Worm (Caenorhabditis elegans): ENCODE results near the gene gad-1.

gad-1 gene

ce11 chrV:6433446-6434178 lies at the start of gene gad-1, which contains the start of gene erfa-1:
Gene gad-1 (minus strand): TSS chrV:6433496.
Gene erfa-1 (plus strand): TSS chrV:6434128.
- no peak for TF ChIP-seq fos-1 (tag; optimal IDR thresholded peaks at IDR 0.05)
- peak; percentile 66 for TF ChIP-seq unc-130 (tag; optimal IDR thresholded peaks at IDR 0.05)
- peak; percentile 72 for TF ChIP-seq C16A3.4 (tag; optimal IDR thresholded peaks at IDR 0.05)
- TF ChIP-seq swsn-7 (tag; optimal IDR thresholded peaks at IDR 0.05), result peak; percentile 36
- peak; percentile 66 for TF ChIP-seq skn-1 (tag; optimal IDR thresholded peaks at IDR 0.05)
- TF ChIP-seq fkh-8 (tag; optimal IDR thresholded peaks at IDR 0.05), result peak; percentile 44
- TF ChIP-seq xbp-1 (tag; optimal IDR thresholded peaks at IDR 0.05), result peak; percentile 38
- TF ChIP-seq dsc-1 (tag; optimal IDR thresholded peaks at IDR 0.05), result no peak
- peak; percentile 76 for TF ChIP-seq ceh-90 (tag; optimal IDR thresholded peaks at IDR 0.05)
- peak; percentile 56 for TF ChIP-seq F16B12.6 (tag; optimal IDR thresholded peaks at IDR 0.05)
- peak in 1 of 3 experiments; percentile 80 for TF ChIP-seq ceh-82 (tag; optimal IDR thresholded peaks at IDR 0.05)
- TF ChIP-seq lin-13 (GFP tag; optimal IDR thresholded peaks at IDR 0.05), result peak; percentile 30
- no peak for TF ChIP-seq efl-3 (GFP tag; optimal IDR thresholded peaks at IDR 0.05)
- TF ChIP-seq nhr-11 (tag; optimal IDR thresholded peaks at IDR 0.05), result no peak
- TF ChIP-seq snpc-4 (tag; optimal IDR thresholded peaks at IDR 0.05), result no peak
- no peak for TF ChIP-seq nhr-77 (tag; optimal IDR thresholded peaks at IDR 0.05)
- TF ChIP-seq lin-14 (GFP tag; optimal IDR thresholded peaks at IDR 0.05), result peak; percentile 69
- no peak for TF ChIP-seq elt-2 (tag; optimal IDR thresholded peaks at IDR 0.05)
- TF ChIP-seq nhr-28 (tag; optimal IDR thresholded peaks at IDR 0.05), result no peak
- TF ChIP-seq mef-2 (tag; optimal IDR thresholded peaks at IDR 0.05), result no peak
- TF ChIP-seq nhr-71 (tag; optimal IDR thresholded peaks at IDR 0.05), result peak; percentile 72
- no peak for TF ChIP-seq unc-62 (GFP tag; optimal IDR thresholded peaks at IDR 0.05)
- no peak for TF ChIP-seq ets-5 (GFP tag; IDR thresholded peaks at IDR 0.05)
- peak; percentile 74 to 82 for TF ChIP-seq lin-35 (GFP tag; optimal IDR thresholded peaks at IDR 0.05)
- no peak for TF ChIP-seq egl-13 (tag; optimal IDR thresholded peaks at IDR 0.05)
- TF ChIP-seq unc-30 (tag; optimal IDR thresholded peaks at IDR 0.05), result no peak
- TF ChIP-seq sup-37 (GFP tag; optimal IDR thresholded peaks at IDR 0.05), result no peak
- no peak for TF ChIP-seq nhr-76 (tag; optimal IDR thresholded peaks at IDR 0.05)
- TF ChIP-seq alr-1 (tag; optimal IDR thresholded peaks at IDR 0.05; ENCODE audit: borderline replicate concordance), result no peak
- TF ChIP-seq nhr-84 (tag; optimal IDR thresholded peaks at IDR 0.05), result no peak
- TF ChIP-seq vab-15 (tag; optimal IDR thresholded peaks at IDR 0.05), result no peak
- no peak for TF ChIP-seq mab-9 (GFP tag; IDR thresholded peaks at IDR 0.05)
- TF ChIP-seq nhr-12 (tag; optimal IDR thresholded peaks at IDR 0.05), result no peak
- TF ChIP-seq zag-1 (tag; optimal IDR thresholded peaks at IDR 0.05), result no peak
- TF ChIP-seq rnt-1 (tag; optimal IDR thresholded peaks at IDR 0.05), result peak; percentile 87
- no peak for TF ChIP-seq ama-1 (optimal IDR thresholded peaks at IDR 0.05)
- no peak for TF ChIP-seq C04F5.9 (tag; optimal IDR thresholded peaks at IDR 0.05)
- TF ChIP-seq ces-1 (GFP tag; optimal IDR thresholded peaks at IDR 0.05), result no peak
- TF ChIP-seq blmp-1 (tag; optimal IDR thresholded peaks at IDR 0.05), result peak; percentile 47
- no peak for TF ChIP-seq zip-4 (GFP tag; optimal IDR thresholded peaks at IDR 0.05)
- no peak for TF ChIP-seq C34B4.2 (tag; optimal IDR thresholded peaks at IDR 0.05)
- peak in 1 of 2 experiments; percentile 32 for TF ChIP-seq mdl-1 (tag; optimal IDR thresholded peaks at IDR 0.05)
- no peak for TF ChIP-seq pqm-1 (tag; optimal IDR thresholded peaks at IDR 0.05)
- peak in 1 of 6 experiments; percentile 36 for TF ChIP-seq elt-3 (tag; optimal IDR thresholded peaks at IDR 0.05)
- peak; percentile 74 for TF ChIP-seq nhr-85 (tag)
- no peak for TF ChIP-seq egl-27 (tag; optimal IDR thresholded peaks at IDR 0.05)
- peak; percentile 41 for TF ChIP-seq isw-1 (GFP tag; IDR thresholded peaks at IDR 0.05)
- TF ChIP-seq hlh-17 (GFP tag; optimal IDR thresholded peaks at IDR 0.05; ENCODE audit: borderline replicate concordance), result no peak
- TF ChIP-seq hlh-4 (tag; optimal IDR thresholded peaks at IDR 0.05), result no peak
- TF ChIP-seq pax-3 (tag; optimal IDR thresholded peaks at IDR 0.05), result no peak
- TF ChIP-seq unc-86 (tag; optimal IDR thresholded peaks at IDR 0.05), result peak; percentile 16
- no peak for TF ChIP-seq fkh-4 (tag; optimal IDR thresholded peaks at IDR 0.05; ENCODE audit: borderline replicate concordance)
